Fruit fly (Drosophila melanogaster) whole organism, prepupa: ENCODE measurements around the gene CG14711.

Experiments
- Blimp-1 ChIP-seq: fragments of 200-800 bp; sonication (Bioruptor generic); optimal IDR thresholded peaks from 3 replicates; lab custom pipeline; 2017; ENCODE audit warnings: missing biosample characterization, missing genetic modification characterization, mild to moderate bottlenecking, moderate library complexity, missing genetic modification reagents
- CG10631 ChIP-seq: fragments of 200-800 bp; sonication (Bioruptor generic); optimal IDR thresholded peaks from 2 replicates; lab custom pipeline; 2016; ENCODE audit warnings: missing biosample characterization, missing genetic modification characterization
- CG10669 ChIP-seq: fragments of 200-800 bp; sonication (Bioruptor generic); optimal IDR thresholded peaks from 3 replicates; lab custom pipeline; 2018; ENCODE audit warnings: missing biosample characterization, mild to moderate bottlenecking, missing genetic modification characterization, moderate library complexity
- CG11294 ChIP-seq: fragments of 200-800 bp; sonication (Bioruptor generic); IDR thresholded peaks from 2 replicates; pipeline ENCODE4 v1.3.6; 2022; ENCODE audit warnings: missing biosample characterization, missing genetic modification characterization
- CG11762 ChIP-seq: fragments of 200-800 bp; sonication (Bioruptor generic); optimal IDR thresholded peaks from 3 replicates; lab custom pipeline; 2016; ENCODE audit warnings: missing biosample characterization, missing genetic modification characterization; ENCODE audit not compliant: insufficient read depth
- CG15336 ChIP-seq: fragments of 200-800 bp; sonication (Bioruptor generic); IDR thresholded peaks from 2 replicates; pipeline ENCODE4 v1.3.6; 2022; ENCODE audit warnings: missing biosample characterization, missing genetic modification characterization
- CG1621 ChIP-seq: fragments of 200-800 bp; sonication (Bioruptor generic); optimal IDR thresholded peaks from 3 replicates; lab custom pipeline; 2018; ENCODE audit warnings: missing biosample characterization, mild to moderate bottlenecking, missing genetic modification characterization
- CG3032 ChIP-seq: fragments of 200-800 bp; optimal IDR thresholded peaks from 2 replicates; lab custom pipeline; 2019; ENCODE audit warnings: missing biosample characterization, mild to moderate bottlenecking, missing genetic modification characterization, moderate library complexity
- CG34406 ChIP-seq: fragments of 200-800 bp; sonication (Bioruptor generic); optimal IDR thresholded peaks from 3 replicates; lab custom pipeline; 2016; ENCODE audit warnings: missing biosample characterization, missing genetic modification characterization
- CG3919 ChIP-seq: fragments of 200-800 bp; sonication (Bioruptor generic); optimal IDR thresholded peaks from 3 replicates; lab custom pipeline; 2016; ENCODE audit warnings: missing biosample characterization, missing genetic modification characterization
- CG6163 ChIP-seq: fragments of 200-800 bp; sonication (Bioruptor generic); IDR thresholded peaks from 3 replicates; pipeline ENCODE4 v1.3.6; 2022; ENCODE audit warnings: missing biosample characterization, missing genetic modification characterization
- CG6276 ChIP-seq: fragments of 200-800 bp; sonication (Bioruptor generic); optimal IDR thresholded peaks from 2 replicates; lab custom pipeline; 2017; ENCODE audit warnings: missing biosample characterization, mild to moderate bottlenecking, missing genetic modification characterization
- CG6792 ChIP-seq: fragments of 200-800 bp; sonication (Bioruptor generic); optimal IDR thresholded peaks from 3 replicates; lab custom pipeline; 2016; ENCODE audit warnings: missing biosample characterization, missing genetic modification characterization
- CG6854 ChIP-seq: fragments of 200-800 bp; sonication (Bioruptor generic); optimal IDR thresholded peaks from 2 replicates; lab custom pipeline; 2017; ENCODE audit warnings: missing biosample characterization, mild to moderate bottlenecking, missing genetic modification characterization
- CG7368 ChIP-seq: fragments of 200-800 bp; sonication (Bioruptor generic); optimal IDR thresholded peaks from 3 replicates; lab custom pipeline; 2016; ENCODE audit warnings: missing biosample characterization, missing genetic modification characterization
- CG8119 ChIP-seq: fragments of 200-800 bp; sonication (Bioruptor generic); IDR thresholded peaks from 3 replicates; pipeline ENCODE4 v1.3.6; 2022; ENCODE audit warnings: missing biosample characterization, missing genetic modification characterization
- CG8632 ChIP-seq: fragments of 200-800 bp; sonication (Bioruptor generic); optimal IDR thresholded peaks from 3 replicates; lab custom pipeline; 2016; ENCODE audit warnings: missing biosample characterization, missing genetic modification characterization
- CG9139 ChIP-seq: fragments of 200-800 bp; sonication (Bioruptor generic); optimal IDR thresholded peaks from 3 replicates; lab custom pipeline; 2017; ENCODE audit warnings: missing biosample characterization, mild to moderate bottlenecking, missing genetic modification characterization
- Eip75B ChIP-seq: fragments of 200-800 bp; sonication (Bioruptor generic); optimal IDR thresholded peaks from 3 replicates; lab custom pipeline; 2016; ENCODE audit warnings: missing biosample characterization, missing genetic modification characterization
- Eip78C ChIP-seq: fragments of 200-800 bp; sonication (Bioruptor generic); peaks from one replicate; lab custom pipeline; 2016; ENCODE audit warnings: missing biosample characterization, missing genetic modification characterization
- Eip93F ChIP-seq: fragments of 200-800 bp; sonication (Bioruptor generic); optimal IDR thresholded peaks from 2 replicates; lab custom pipeline; 2016; ENCODE audit warnings: missing biosample characterization, mild to moderate bottlenecking, missing genetic modification characterization
- Ets21C ChIP-seq: fragments of 200-800 bp; sonication (Bioruptor generic); optimal IDR thresholded peaks from 3 replicates; lab custom pipeline; 2016; ENCODE audit warnings: missing biosample characterization, missing genetic modification characterization
- Ets96B ChIP-seq: fragments of 200-800 bp; optimal IDR thresholded peaks from 2 replicates; lab custom pipeline; 2019; ENCODE audit warnings: missing biosample characterization, mild to moderate bottlenecking, missing genetic modification characterization, moderate library complexity
- Gug ChIP-seq: fragments of 200-800 bp; sonication (Bioruptor generic); IDR thresholded peaks from 2 replicates; pipeline ENCODE4 v1.3.6; 2022; ENCODE audit warnings: missing biosample characterization, missing genetic modification characterization
- Hr38 ChIP-seq: sonication (Bioruptor generic); optimal IDR thresholded peaks from 2 replicates; lab custom pipeline; 2016; ENCODE audit warnings: missing biosample characterization, missing genetic modification characterization
- Hr4 ChIP-seq: fragments of 200-800 bp; sonication (Bioruptor generic); optimal IDR thresholded peaks from 3 replicates; lab custom pipeline; 2016; ENCODE audit warnings: missing biosample characterization, missing genetic modification characterization
- Lpt ChIP-seq: fragments of 200-800 bp; sonication (Bioruptor generic); optimal IDR thresholded peaks from 3 replicates; lab custom pipeline; 2016; ENCODE audit warnings: missing biosample characterization, missing genetic modification characterization
- Met ChIP-seq: fragments of 200-800 bp; sonication (Bioruptor generic); optimal IDR thresholded peaks from 3 replicates; lab custom pipeline; 2016; ENCODE audit warnings: missing biosample characterization, missing genetic modification characterization
- OdsH ChIP-seq: fragments of 200-800 bp; sonication (Bioruptor generic); optimal IDR thresholded peaks from 3 replicates; lab custom pipeline; 2016; ENCODE audit warnings: missing biosample characterization, missing genetic modification characterization
- Smox ChIP-seq: fragments of 200-800 bp; sonication (Bioruptor generic); optimal IDR thresholded peaks from 3 replicates; lab custom pipeline; 2016; ENCODE audit warnings: missing biosample characterization, missing genetic modification characterization
- Sox102F ChIP-seq: fragments of 200-800 bp; sonication (Bioruptor generic); optimal IDR thresholded peaks from 2 replicates; lab custom pipeline; 2016; ENCODE audit warnings: missing biosample characterization, mild to moderate bottlenecking, missing genetic modification characterization
- Sox14 ChIP-seq: fragments of 200-800 bp; sonication (Bioruptor generic); optimal IDR thresholded peaks from 3 replicates; lab custom pipeline; 2016; ENCODE audit warnings: missing biosample characterization, missing genetic modification characterization
- acj6 ChIP-seq: fragments of 200-800 bp; sonication (Bioruptor generic); optimal IDR thresholded peaks from 3 replicates; lab custom pipeline; 2016; ENCODE audit warnings: missing biosample characterization, missing genetic modification characterization
- cyc ChIP-seq: fragments of 200-800 bp; sonication (Bioruptor generic); optimal IDR thresholded peaks from 3 replicates; lab custom pipeline; 2016; ENCODE audit warnings: missing biosample characterization, missing genetic modification characterization
- eg ChIP-seq: fragments of 200-800 bp; sonication (Bioruptor generic); IDR thresholded peaks from 3 replicates; pipeline ENCODE4 v1.3.6; 2022; ENCODE audit warnings: missing biosample characterization, missing genetic modification characterization
- esn ChIP-seq: fragments of 200-800 bp; sonication (Bioruptor generic); optimal IDR thresholded peaks from 2 replicates; lab custom pipeline; 2016; ENCODE audit warnings: missing biosample characterization, mild to moderate bottlenecking, missing genetic modification characterization, moderate library complexity
- fd59A ChIP-seq: fragments of 200-800 bp; sonication (Bioruptor generic); optimal IDR thresholded peaks from 2 replicates; lab custom pipeline; 2017; ENCODE audit warnings: missing biosample characterization, mild to moderate bottlenecking, missing genetic modification characterization, missing genetic modification reagents
- fd85E ChIP-seq: fragments of 200-800 bp; sonication (Bioruptor generic); optimal IDR thresholded peaks from 3 replicates; lab custom pipeline; 2016; ENCODE audit warnings: missing biosample characterization, missing genetic modification characterization
- fkh ChIP-seq: fragments of 200-800 bp; sonication (Bioruptor generic); optimal IDR thresholded peaks from 3 replicates; lab custom pipeline; 2017; ENCODE audit warnings: missing biosample characterization, mild to moderate bottlenecking, missing genetic modification characterization, moderate library complexity
- lz ChIP-seq: fragments of 200-800 bp; sonication (Bioruptor generic); optimal IDR thresholded peaks from 3 replicates; lab custom pipeline; 2016; ENCODE audit warnings: missing biosample characterization, missing genetic modification characterization
- net ChIP-seq: fragments of 200-800 bp; sonication (Bioruptor generic); optimal IDR thresholded peaks from 3 replicates; lab custom pipeline; 2016; ENCODE audit warnings: missing biosample characterization, missing genetic modification characterization
- pdm3 ChIP-seq: fragments of 200-800 bp; sonication (Bioruptor generic); optimal IDR thresholded peaks from 3 replicates; lab custom pipeline; 2016; ENCODE audit warnings: missing biosample characterization, missing genetic modification characterization
- salr ChIP-seq, 2 experiments: fragments of 200-800 bp; sonication (Bioruptor generic); optimal IDR thresholded peaks; 3 replicates each; lab custom pipeline; 2016 to 2018; ENCODE audit warnings: missing biosample characterization in 2 of 2, missing genetic modification characterization in 2 of 2, mild to moderate bottlenecking in 1 of 2
- spab ChIP-seq: fragments of 200-800 bp; sonication (Bioruptor generic); optimal IDR thresholded peaks from 2 replicates; lab custom pipeline; 2017; ENCODE audit warnings: missing biosample characterization, mild to moderate bottlenecking, missing genetic modification characterization, missing genetic modification reagents
- ss ChIP-seq, 2 experiments: fragments of 200-800 bp; sonication (Bioruptor generic); optimal IDR thresholded peaks; 2 replicates in 1 of 2; 3 replicates in 1 of 2; lab custom pipeline; 2017 to 2018; ENCODE audit warnings: mild to moderate bottlenecking in 2 of 2, missing biosample characterization in 2 of 2, missing genetic modification characterization in 2 of 2, moderate library complexity in 1 of 2
- topi ChIP-seq: fragments of 200-800 bp; sonication (Bioruptor generic); optimal IDR thresholded peaks from 3 replicates; lab custom pipeline; 2016; ENCODE audit warnings: missing biosample characterization, missing genetic modification characterization
- vri ChIP-seq: fragments of 200-800 bp; sonication (Bioruptor generic); optimal IDR thresholded peaks from 3 replicates; lab custom pipeline; 2016; ENCODE audit warnings: missing biosample characterization, mild to moderate bottlenecking, missing genetic modification characterization

Gene CG14711

dm6 chr3R:11618879-11619278 is 4.3 kb upstream of the CG14711 start:
- TF ChIP-seq CG15336 (GFP tag; lab: Robert Waterston, UW), result peak; percentile 28; the same call in 1 of the 2 replicates
- TF ChIP-seq CG10631 (GFP tag; lab: Kevin White, UChicago), result peak; percentile 1
- no peak for TF ChIP-seq ss (GFP tag; optimal IDR thresholded peaks at IDR 0.05; lab: Kevin White, UChicago)
- no peak for TF ChIP-seq CG8632 (GFP tag; lab: Kevin White, UChicago)
- no peak for TF ChIP-seq CG6792
- no peak for TF ChIP-seq esn
- TF ChIP-seq CG6163 (GFP tag; lab: Robert Waterston, UW), result no peak
- TF ChIP-seq CG6276 (GFP tag; lab: Kevin White, UChicago), result no peak
- TF ChIP-seq Eip78C, result peak; percentile 32

- TF ChIP-seq Ets96B (tag; lab: Kevin White, UChicago), result peak; percentile 19
- TF ChIP-seq fd59A (GFP tag; lab: Kevin White, UChicago), result no peak
- TF ChIP-seq CG1621 (tag; lab: Kevin White, UChicago), result peak; percentile 39
- no peak for TF ChIP-seq CG6163 (GFP tag; lab: Robert Waterston, UW)
- TF ChIP-seq CG3919 (GFP tag; lab: Kevin White, UChicago), result peak; percentile 59
- TF ChIP-seq CG3032 (tag; lab: Kevin White, UChicago), result peak; percentile 52
- peak; percentile 41 for TF ChIP-seq acj6 (GFP tag; lab: Kevin White, UChicago)
- TF ChIP-seq esn, result peak; percentile 56
- peak; percentile 50; the same call in 1 of the 2 replicates for TF ChIP-seq Gug (GFP tag; lab: Robert Waterston, UW)
- peak; percentile 6 for TF ChIP-seq CG7368 (GFP tag; lab: Kevin White, UChicago)
- TF ChIP-seq Eip93F (GFP tag; lab: Kevin White, UChicago), result no peak
- peak; percentile 37 for TF ChIP-seq Hr4 (GFP tag; lab: Kevin White, UChicago)
- TF ChIP-seq salr (GFP tag; optimal IDR thresholded peaks at IDR 0.05; lab: Kevin White, UChicago), result peak in 1 of 2 experiments; percentile 16
- TF ChIP-seq Sox14 (GFP tag; lab: Kevin White, UChicago), result peak; percentile 67
- peak; percentile 54 for TF ChIP-seq CG6854 (GFP tag; lab: Kevin White, UChicago)
- no peak for TF ChIP-seq Sox102F
- TF ChIP-seq Eip78C, result peak; percentile 68
- no peak for TF ChIP-seq CG10669
- no peak for TF ChIP-seq Smox
- no peak for TF ChIP-seq net (GFP tag; lab: Kevin White, UChicago)
- TF ChIP-seq cyc (GFP tag; lab: Kevin White, UChicago), result peak; percentile 72
- TF ChIP-seq Met (GFP tag; lab: Kevin White, UChicago), result no peak
- TF ChIP-seq CG6276 (GFP tag; lab: Kevin White, UChicago), result no peak
- no peak for TF ChIP-seq Hr38
- peak; percentile 36 for TF ChIP-seq topi (GFP tag; lab: Kevin White, UChicago)
- TF ChIP-seq CG8119 (GFP tag; lab: Robert Waterston, UW), result peak; percentile 37; the same call in 1 of the 3 replicates
- TF ChIP-seq fkh (GFP tag; lab: Kevin White, UChicago), result no peak
- TF ChIP-seq vri (GFP tag; lab: Kevin White, UChicago), result no peak
- no peak for TF ChIP-seq pdm3
- TF ChIP-seq CG11294, result peak; percentile 57; the same call in 1 of the 2 replicates
- TF ChIP-seq CG9139 (GFP tag; lab: Kevin White, UChicago), result no peak
- peak; percentile 27 for TF ChIP-seq CG11762 (GFP tag; lab: Kevin White, UChicago)
- peak; percentile 64 for TF ChIP-seq Ets21C (GFP tag; lab: Kevin White, UChicago)
- no peak for TF ChIP-seq Blimp-1 (GFP tag; lab: Kevin White, UChicago)
- no peak for TF ChIP-seq fd85E (GFP tag; lab: Kevin White, UChicago)
- TF ChIP-seq CG34406 (GFP tag; lab: Kevin White, UChicago), result no peak
- no peak; the same call in 1 of the 2 replicates for TF ChIP-seq CG15336 (GFP tag; lab: Robert Waterston, UW)
- TF ChIP-seq Eip75B (GFP tag; lab: Kevin White, UChicago), result no peak
- TF ChIP-seq CG10631 (GFP tag; lab: Kevin White, UChicago), result no peak
- TF ChIP-seq ss (GFP tag; optimal IDR thresholded peaks at IDR 0.05; lab: Kevin White, UChicago), result peak; percentile 52 to 61
- TF ChIP-seq spab (GFP tag; lab: Kevin White, UChicago), result no peak
- peak; percentile 47 for TF ChIP-seq OdsH (GFP tag; lab: Kevin White, UChicago)
- TF ChIP-seq Lpt (GFP tag; lab: Kevin White, UChicago), result no peak
- peak; percentile 73 for TF ChIP-seq lz
- peak; percentile 70; the same call in 2 of the 3 replicates for TF ChIP-seq eg (GFP tag; lab: Robert Waterston, UW)
- TF ChIP-seq CG6792, result peak; percentile 17
Observed at dm6 chr3R:11619709-11620409, 3.3 kb upstream of the CG14711 start, which contains the start of the genes Jupiter and CG14710. Gene Jupiter, minus strand, starts transcription at chr3R:11619906. Gene CG14710, plus strand, starts transcription at chr3R:11620090.
